Fruit fly (Drosophila melanogaster): ENCODE data around the gene Lcp65Af.
A peak's percentile ranks its signal among the peaks of the same experiment; 100 is the strongest.

Lcp65Af gene

dm6 chr3L:6157327-6158032 lies 20.9 kb upstream of the Lcp65Af start, which contains the start of gene CG13297 (continued):
- TF ChIP-seq CG17802 (tag; optimal IDR thresholded peaks at IDR 0.05), result no peak
- no peak for TF ChIP-seq CG11696 (GFP tag; IDR thresholded peaks at IDR 0.05)
- peak; percentile 5 for TF ChIP-seq Spps (tag; optimal IDR thresholded peaks at IDR 0.05)
- TF ChIP-seq caup (GFP tag; optimal IDR thresholded peaks at IDR 0.05; ENCODE audit: severe bottlenecking), result no peak
- TF ChIP-seq CrebB (tag; optimal IDR thresholded peaks at IDR 0.05), result no peak
- no peak for TF ChIP-seq br (optimal IDR thresholded peaks at IDR 0.05)
- no peak for TF ChIP-seq HLHmδ (GFP tag; optimal IDR thresholded peaks at IDR 0.05)
- no peak for TF ChIP-seq chinmo (GFP tag; IDR thresholded peaks at IDR 0.05; ENCODE audit: partially characterized antibody)
- TF ChIP-seq NC2β (GFP tag; optimal IDR thresholded peaks at IDR 0.05), result no peak
- TF ChIP-seq ara (GFP tag; IDR thresholded peaks at IDR 0.05), result no peak
- TF ChIP-seq CG8359 (GFP tag; optimal IDR thresholded peaks at IDR 0.05; ENCODE audit: borderline replicate concordance), result no peak
- TF ChIP-seq CG14667 (GFP tag; IDR thresholded peaks at IDR 0.05), result no peak
- TF ChIP-seq CG10431 (GFP tag; optimal IDR thresholded peaks at IDR 0.05), result no peak
- no peak for TF ChIP-seq CG1832 (GFP tag; optimal IDR thresholded peaks at IDR 0.05)
- TF ChIP-seq CG7372 (GFP tag; IDR thresholded peaks at IDR 0.05), result no peak; the same call in 1 of the 2 replicates
- 0 out of 2 replicates have a peak, but pooled peaks have one; percentile 8 for TF ChIP-seq CG9215 (GFP tag; IDR thresholded peaks at IDR 0.05)
- peak; percentile 64 for TF ChIP-seq nerfin-1 (tag; optimal IDR thresholded peaks at IDR 0.05)
- TF ChIP-seq Dp (GFP tag; optimal IDR thresholded peaks at IDR 0.05), result no peak
- peak; percentile 88 for TF ChIP-seq abd-A (tag; optimal IDR thresholded peaks at IDR 0.05)
- TF ChIP-seq CG32772 (GFP tag; IDR thresholded peaks at IDR 0.05), result 0 out of 2 replicates have a peak, but pooled peaks have one; percentile 14
- TF ChIP-seq Nf-YA (GFP tag; IDR thresholded peaks at IDR 0.05), result no peak
- TF ChIP-seq gcm2 (GFP tag; optimal IDR thresholded peaks at IDR 0.05), result no peak
- peak; percentile 84 for TF ChIP-seq CG31441 (GFP tag; IDR thresholded peaks at IDR 0.05)
- TF ChIP-seq MBD-R2 (GFP tag; IDR thresholded peaks at IDR 0.05), result no peak
- TF ChIP-seq CG14860 (GFP tag; IDR thresholded peaks at IDR 0.05; ENCODE audit: partially characterized antibody), result no peak
- TF ChIP-seq bigmax (GFP tag; optimal IDR thresholded peaks at IDR 0.05), result no peak
- TF ChIP-seq vvl (GFP tag; IDR thresholded peaks at IDR 0.05), result peak; percentile 66
- TF ChIP-seq CG31224 (GFP tag; IDR thresholded peaks at IDR 0.05), result no peak
- no peak for TF ChIP-seq MTF-1 (GFP tag; optimal IDR thresholded peaks at IDR 0.05; ENCODE audit: borderline replicate concordance)
- TF ChIP-seq HmgD (GFP tag; optimal IDR thresholded peaks at IDR 0.05), result no peak
- peak; percentile 44 for TF ChIP-seq CG12391 (tag; optimal IDR thresholded peaks at IDR 0.05)
- TF ChIP-seq Kr (GFP tag; optimal IDR thresholded peaks at IDR 0.05), result no peak
- TF ChIP-seq CG10274 (GFP tag; optimal IDR thresholded peaks at IDR 0.05), result no peak
- no peak for TF ChIP-seq zf30C (GFP tag; optimal IDR thresholded peaks at IDR 0.05)
- peak; percentile 61 for TF ChIP-seq CG17829 (tag; optimal IDR thresholded peaks at IDR 0.05)
- TF ChIP-seq Adf1 (GFP tag; IDR thresholded peaks at IDR 0.05), result no peak
- TF ChIP-seq ab (GFP tag; optimal IDR thresholded peaks at IDR 0.05), result no peak
- peak; percentile 70 for TF ChIP-seq row (GFP tag; IDR thresholded peaks at IDR 0.05)
- peak in 1 of 2 experiments; percentile 84 for TF ChIP-seq Hr51 (GFP tag; optimal IDR thresholded peaks at IDR 0.05)
- TF ChIP-seq oc (tag; optimal IDR thresholded peaks at IDR 0.05), result peak; percentile 16
- TF ChIP-seq tio (GFP tag; optimal IDR thresholded peaks at IDR 0.05), result peak; percentile 32
- no peak for TF ChIP-seq Lim3 (GFP tag; IDR thresholded peaks at IDR 0.05)
- no peak for TF ChIP-seq Gug (GFP tag; IDR thresholded peaks at IDR 0.05)
- no peak for TF ChIP-seq peb (GFP tag; IDR thresholded peaks at IDR 0.05)
- TF ChIP-seq CG32532 (GFP tag; IDR thresholded peaks at IDR 0.05), result no peak
- no peak for TF ChIP-seq CG8478 (optimal IDR thresholded peaks at IDR 0.05)
- peak; percentile 56 for TF ChIP-seq CG30403 (GFP tag; optimal IDR thresholded peaks at IDR 0.05)
- TF ChIP-seq Dbx (GFP tag; IDR thresholded peaks at IDR 0.05), result no peak
- TF ChIP-seq CG12155 (GFP tag; optimal IDR thresholded peaks at IDR 0.05), result peak; percentile 0
- no peak for TF ChIP-seq lola (GFP tag; optimal IDR thresholded peaks at IDR 0.05)

Measured in whole organism, embryonic.